Fruit fly (Drosophila melanogaster) whole organism, embryonic: ENCODE data around the gene CG10801.

Experiments used
- Abd-B ChIP-seq: fragments of 200-800 bp; sonication (Bioruptor generic); optimal IDR thresholded peaks from 2 replicates; lab custom pipeline; 2018; ENCODE audit warnings: missing biosample characterization, mild to moderate bottlenecking, missing genetic modification characterization, moderate library complexity
- CG10267 ChIP-seq: fragments of 200-800 bp; sonication (Bioruptor generic); optimal IDR thresholded peaks from 2 replicates; lab custom pipeline; 2018; ENCODE audit warnings: missing biosample characterization, mild to moderate bottlenecking, missing genetic modification characterization, moderate library complexity
- CG10654 ChIP-seq: fragments of 200-800 bp; sonication (Bioruptor generic); optimal IDR thresholded peaks from 2 replicates; lab custom pipeline; 2016; ENCODE audit warnings: missing biosample characterization, missing genetic modification characterization
- CG1233 ChIP-seq: fragments of 200-800 bp; sonication (Bioruptor generic); optimal IDR thresholded peaks from 4 replicates; lab custom pipeline; 2018; ENCODE audit warnings: missing biosample characterization, mild to moderate bottlenecking, missing genetic modification characterization
- CG13624 ChIP-seq: fragments of 200-800 bp; sonication (Bioruptor generic); optimal IDR thresholded peaks from 2 replicates; lab custom pipeline; 2016; ENCODE audit warnings: missing biosample characterization, missing genetic modification characterization
- CG14710 ChIP-seq: fragments of 200-800 bp; sonication (Bioruptor generic); optimal IDR thresholded peaks from 3 replicates; lab custom pipeline; 2019; ENCODE audit warnings: missing biosample characterization, mild to moderate bottlenecking, missing genetic modification characterization, moderate library complexity
- CG14965 ChIP-seq: fragments of 200-800 bp; sonication (Bioruptor generic); optimal IDR thresholded peaks from 2 replicates; lab custom pipeline; 2016; ENCODE audit warnings: missing biosample characterization, missing genetic modification characterization, borderline replicate concordance
- CG16813 ChIP-seq: fragments of 200-800 bp; sonication (Bioruptor generic); IDR thresholded peaks from 3 replicates; pipeline ENCODE4 v1.3.6; 2022; ENCODE audit warnings: missing biosample characterization, missing genetic modification characterization; ENCODE audit not compliant: partially characterized antibody
- CG17186 ChIP-seq: fragments of 200-800 bp; sonication (Bioruptor generic); optimal IDR thresholded peaks from 3 replicates; lab custom pipeline; 2017; ENCODE audit warnings: missing biosample characterization, missing genetic modification reagents, missing genetic modification characterization
- CG17328 ChIP-seq: fragments of 200-800 bp; sonication (Bioruptor generic); IDR thresholded peaks from 2 replicates; pipeline ENCODE4 v1.3.6; 2022; ENCODE audit warnings: missing biosample characterization, missing genetic modification characterization
- CG17359 ChIP-seq: fragments of 200-800 bp; sonication (Bioruptor generic); optimal IDR thresholded peaks from 3 replicates; lab custom pipeline; 2018; ENCODE audit warnings: missing biosample characterization, mild to moderate bottlenecking, missing genetic modification characterization, moderate library complexity
- CG2129 ChIP-seq: fragments of 200-800 bp; sonication (Bioruptor generic); IDR thresholded peaks from 2 replicates; pipeline ENCODE4 v1.3.6; 2022; ENCODE audit warnings: missing biosample characterization, missing genetic modification characterization; ENCODE audit not compliant: partially characterized antibody
- CG2712 ChIP-seq: fragments of 200-800 bp; optimal IDR thresholded peaks from 3 replicates; lab custom pipeline; 2019; ENCODE audit warnings: missing biosample characterization, mild to moderate bottlenecking, missing genetic modification characterization, moderate library complexity
- CG30020 ChIP-seq: fragments of 200-800 bp; optimal IDR thresholded peaks from 2 replicates; lab custom pipeline; 2019; ENCODE audit warnings: missing biosample characterization, mild to moderate bottlenecking, missing genetic modification characterization, moderate library complexity
- CG34422 ChIP-seq: fragments of 200-800 bp; sonication (Bioruptor generic); IDR thresholded peaks from 3 replicates; pipeline ENCODE4 v1.3.6; 2022; ENCODE audit warnings: missing biosample characterization, missing genetic modification characterization
- CG3995 ChIP-seq: fragments of 200-800 bp; sonication (Bioruptor generic); optimal IDR thresholded peaks from 3 replicates; lab custom pipeline; 2016; ENCODE audit warnings: missing biosample characterization, missing genetic modification characterization
- CG6272 ChIP-seq: fragments of 200-800 bp; sonication (Bioruptor generic); IDR thresholded peaks from 2 replicates; pipeline ENCODE4 v1.3.6; 2022; ENCODE audit warnings: missing biosample characterization, missing genetic modification characterization
- CG7963 ChIP-seq: fragments of 200-800 bp; sonication (Bioruptor generic); IDR thresholded peaks from 3 replicates; pipeline ENCODE4 v1.3.6; 2022; ENCODE audit warnings: missing biosample characterization, missing genetic modification characterization; ENCODE audit not compliant: partially characterized antibody
- CG8290 ChIP-seq, 3 experiments: fragments of 200-800 bp; sonication (Bioruptor generic); optimal IDR thresholded peaks; 2 replicates each; lab custom pipeline; 2016 to 2019; ENCODE audit warnings: missing biosample characterization in 3 of 3, missing genetic modification characterization in 3 of 3, mild to moderate bottlenecking in 2 of 3, moderate library complexity in 1 of 3
- CG9437 ChIP-seq: fragments of 200-800 bp; sonication (Bioruptor generic); optimal IDR thresholded peaks from 2 replicates; lab custom pipeline; 2018; ENCODE audit warnings: missing biosample characterization, mild to moderate bottlenecking, missing genetic modification characterization
- CG9727 ChIP-seq: fragments of 200-800 bp; sonication (Bioruptor generic); optimal IDR thresholded peaks from 3 replicates; lab custom pipeline; 2017; ENCODE audit warnings: missing biosample characterization, mild to moderate bottlenecking, missing genetic modification characterization
- Dbx ChIP-seq: fragments of 200-800 bp; sonication (Bioruptor generic); IDR thresholded peaks from 3 replicates; pipeline ENCODE4 v1.3.6; 2022; ENCODE audit warnings: missing biosample characterization, missing genetic modification characterization
- Dll ChIP-seq: fragments of 200-800 bp; sonication (Bioruptor generic); IDR thresholded peaks from 4 replicates; pipeline ENCODE4 v1.3.6; 2022; ENCODE audit warnings: missing biosample characterization, missing genetic modification characterization; ENCODE audit not compliant: partially characterized antibody
- Dp ChIP-seq: fragments of 200-800 bp; sonication (Bioruptor generic); optimal IDR thresholded peaks from 2 replicates; lab custom pipeline; 2018; ENCODE audit warnings: missing biosample characterization, mild to moderate bottlenecking, missing genetic modification characterization, moderate library complexity
- Scr ChIP-seq: fragments of 200-800 bp; sonication (Bioruptor generic); IDR thresholded peaks from 2 replicates; pipeline ENCODE4 v1.3.6; 2022; ENCODE audit warnings: missing biosample characterization, missing genetic modification characterization; ENCODE audit not compliant: partially characterized antibody
- Sin3A ChIP-seq: fragments of >200 bp; optimal IDR thresholded peaks from 2 replicates; lab custom pipeline; 2018
- Stat92E ChIP-seq, 3 experiments: fragments of >200 bp in 2 of 3; fragments of 200-800 bp in 1 of 3; sonication (Bioruptor generic) in 1 of 3; optimal IDR thresholded peaks; 2 replicates each; lab custom pipeline; 2017 to 2019; ENCODE audit warnings: missing biosample characterization in 3 of 3, missing genetic modification characterization in 3 of 3, mild to moderate bottlenecking in 1 of 3, moderate library complexity in 1 of 3
- Xbp1 ChIP-seq: fragments of 200-800 bp; sonication (Bioruptor generic); optimal IDR thresholded peaks from 3 replicates; lab custom pipeline; 2016; ENCODE audit warnings: missing biosample characterization, mild to moderate bottlenecking, missing genetic modification characterization
- YL-1 ChIP-seq: fragments of 200-800 bp; sonication (Bioruptor generic); optimal IDR thresholded peaks from 3 replicates; lab custom pipeline; 2017; ENCODE audit warnings: missing biosample characterization, mild to moderate bottlenecking, missing genetic modification characterization
- ab ChIP-seq: fragments of 200-800 bp; sonication (Bioruptor generic); optimal IDR thresholded peaks from 2 replicates; lab custom pipeline; 2016; ENCODE audit warnings: missing biosample characterization, missing genetic modification characterization
- amos ChIP-seq: fragments of 200-800 bp; sonication (Bioruptor generic); IDR thresholded peaks from 2 replicates; pipeline ENCODE4 v1.3.6; 2022; ENCODE audit warnings: missing biosample characterization, missing genetic modification characterization; ENCODE audit not compliant: partially characterized antibody
- ap ChIP-seq: fragments of 200-800 bp; sonication (Bioruptor generic); IDR thresholded peaks from 2 replicates; pipeline ENCODE4 v1.3.6; 2022; ENCODE audit warnings: missing biosample characterization, missing genetic modification characterization
- crp ChIP-seq, 2 experiments: fragments of 200-800 bp; sonication (Bioruptor generic); optimal IDR thresholded peaks; 2 replicates in 1 of 2; 3 replicates in 1 of 2; lab custom pipeline; 2017; ENCODE audit warnings: missing biosample characterization in 2 of 2, missing genetic modification characterization in 2 of 2, mild to moderate bottlenecking in 1 of 2, moderate library complexity in 1 of 2
- dimm ChIP-seq: fragments of 200-800 bp; sonication (Bioruptor generic); IDR thresholded peaks from 2 replicates; pipeline ENCODE4 v1.3.6; 2022; ENCODE audit warnings: missing biosample characterization, missing genetic modification characterization
- gfzf ChIP-seq: fragments of 200-800 bp; sonication (Bioruptor generic); optimal IDR thresholded peaks from 2 replicates; lab custom pipeline; 2016; ENCODE audit warnings: missing biosample characterization, mild to moderate bottlenecking, missing genetic modification characterization, moderate library complexity
- jumu ChIP-seq: fragments of 200-800 bp; sonication (Bioruptor generic); optimal IDR thresholded peaks from 3 replicates; lab custom pipeline; 2016; ENCODE audit warnings: missing biosample characterization, missing genetic modification characterization
- lola ChIP-seq, 3 experiments: fragments of >200 bp in 2 of 3; fragments of 200-800 bp in 1 of 3; sonication (Bioruptor generic) in 1 of 3; optimal IDR thresholded peaks; 2 replicates each; lab custom pipeline; 2017 to 2019; ENCODE audit warnings: missing biosample characterization in 3 of 3, missing genetic modification characterization in 3 of 3, mild to moderate bottlenecking in 1 of 3, moderate library complexity in 1 of 3
- mam ChIP-seq: fragments of 200-800 bp; sonication (Bioruptor generic); optimal IDR thresholded peaks from 3 replicates; lab custom pipeline; 2016; ENCODE audit warnings: missing biosample characterization, missing genetic modification characterization
- nmo ChIP-seq: fragments of 200-800 bp; sonication (Bioruptor generic); optimal IDR thresholded peaks from 2 replicates; lab custom pipeline; 2018; ENCODE audit warnings: missing biosample characterization, mild to moderate bottlenecking, missing genetic modification characterization, moderate library complexity
- phol ChIP-seq: fragments of 200-800 bp; sonication (Bioruptor generic); optimal IDR thresholded peaks from 3 replicates; lab custom pipeline; 2018; ENCODE audit warnings: missing biosample characterization, mild to moderate bottlenecking, missing genetic modification characterization, moderate library complexity
- sqz ChIP-seq: fragments of 200-800 bp; sonication (Bioruptor generic); optimal IDR thresholded peaks from 3 replicates; lab custom pipeline; 2018; ENCODE audit warnings: missing biosample characterization, mild to moderate bottlenecking, missing genetic modification characterization
- tio ChIP-seq: fragments of 200-800 bp; sonication (Bioruptor generic); optimal IDR thresholded peaks from 2 replicates; lab custom pipeline; 2017; ENCODE audit warnings: missing biosample characterization, missing genetic modification characterization, inconsistent platforms
- vfl ChIP-seq: fragments of 200-800 bp; sonication (Bioruptor generic); optimal IDR thresholded peaks from 2 replicates; lab custom pipeline; 2016; ENCODE audit warnings: missing biosample characterization, missing genetic modification characterization
- zen2 ChIP-seq: fragments of 200-800 bp; sonication (Bioruptor generic); IDR thresholded peaks from 3 replicates; pipeline ENCODE4 v1.3.6; 2022; ENCODE audit warnings: missing biosample characterization, missing genetic modification characterization; ENCODE audit not compliant: partially characterized antibody

CG10801 gene

dm6 chrX:3482119-3483014, 22.0 kb downstream of the CG10801 start, which contains the start of the genes CG10804 and CG10802 (continued):
- TF ChIP-seq CG14965 (GFP tag; lab: Kevin White, UChicago) (no peak), CG13624 (GFP tag; lab: Kevin White, UChicago) (peak; percentile 84), CG1233 (peak; percentile 40)

DNA sequence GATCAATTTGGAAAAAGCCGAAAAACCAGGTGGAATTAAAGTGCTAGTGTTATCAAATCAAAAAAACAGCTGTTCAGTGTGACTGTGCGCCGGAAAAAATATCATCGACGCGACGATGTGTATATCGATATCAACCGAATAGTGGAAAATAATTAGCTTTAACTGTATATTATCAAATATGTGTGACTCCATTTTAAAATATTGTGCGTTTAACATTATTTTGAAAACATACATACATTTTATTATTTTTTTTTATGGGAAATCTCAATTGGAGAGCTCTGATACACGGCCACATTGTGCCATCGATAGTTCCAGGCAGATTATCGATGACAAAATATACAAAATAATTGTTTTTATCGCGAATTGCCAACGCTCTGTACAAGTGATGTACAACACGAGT, 24.9 kb downstream of the CG10801 start, which contains the start of the genes CG14270 and CG10803:
TSS of gene CG14270 (minus strand) at position 75 of the 400 bp plus-strand sequence.
TSS of gene CG10803 (plus strand) at position 347 of the 400 bp plus-strand sequence.
- peak; percentile 49 for TF ChIP-seq CG2129 (GFP tag; lab: Robert Waterston, UW)
- TF ChIP-seq CG2712: peak; percentile 33
- peak; percentile 71; the same call in 1 of the 2 replicates for TF ChIP-seq amos (GFP tag; lab: Robert Waterston, UW)
- peak; percentile 29; the same call in 1 of the 3 replicates for TF ChIP-seq zen2
- TF ChIP-seq CG9437 (GFP tag; lab: Kevin White, UChicago): no peak
- peak; percentile 67 for TF ChIP-seq CG14710 (tag; lab: Kevin White, UChicago)
- no peak for TF ChIP-seq dimm
- no peak for TF ChIP-seq ab
- TF ChIP-seq Dp (GFP tag; lab: Kevin White, UChicago): peak; percentile 31
- peak; percentile 22 for TF ChIP-seq phol (tag; lab: Kevin White, UChicago)
- peak; percentile 1 for TF ChIP-seq sqz (GFP tag; lab: Kevin White, UChicago)
- TF ChIP-seq CG16813: peak; percentile 88
- peak; percentile 17 for TF ChIP-seq mam (GFP tag; lab: Kevin White, UChicago)
- peak; percentile 52 for TF ChIP-seq YL-1 (GFP tag; lab: Kevin White, UChicago)
- peak; percentile 36 for TF ChIP-seq CG17359 (tag; lab: Kevin White, UChicago)
- peak; percentile 82 for TF ChIP-seq Sin3A (lab: Kevin White, UChicago)
- peak; percentile 23 for TF ChIP-seq Xbp1 (GFP tag; lab: Kevin White, UChicago)
- TF ChIP-seq CG7963 (GFP tag; lab: Robert Waterston, UW): peak; percentile 60; the same call in 1 of the 3 replicates
- TF ChIP-seq CG8290 (GFP tag; optimal IDR thresholded peaks at IDR 0.05; lab: Kevin White, UChicago): peak; percentile 38
- TF ChIP-seq CG8290 (tag; optimal IDR thresholded peaks at IDR 0.05; lab: Kevin White, UChicago): no peak
- TF ChIP-seq tio (GFP tag; lab: Kevin White, UChicago): no peak
- TF ChIP-seq vfl: peak; percentile 2
- TF ChIP-seq gfzf (GFP tag; lab: Kevin White, UChicago): peak; percentile 69
- TF ChIP-seq CG10654: no peak
- TF ChIP-seq CG34422 (GFP tag; lab: Robert Waterston, UW): 0 out of 3 replicates have a peak, but pooled peaks have one; percentile 43
- peak; percentile 93 for TF ChIP-seq Dll (GFP tag; lab: Robert Waterston, UW)
- no peak for TF ChIP-seq CG17328 (GFP tag; lab: Robert Waterston, UW)
- TF ChIP-seq Stat92E (GFP tag; optimal IDR thresholded peaks at IDR 0.05; lab: Kevin White, UChicago): peak in 1 of 3 experiments; percentile 48
- TF ChIP-seq crp (GFP tag; optimal IDR thresholded peaks at IDR 0.05; lab: Kevin White, UChicago): peak; percentile 44 to 89
- peak; percentile 91 for TF ChIP-seq Scr (GFP tag; lab: Robert Waterston, UW)
- no peak for TF ChIP-seq CG30020 (tag; lab: Kevin White, UChicago)
- TF ChIP-seq lola (GFP tag; optimal IDR thresholded peaks at IDR 0.05; lab: Kevin White, UChicago): peak in 1 of 3 experiments; percentile 7
- TF ChIP-seq CG6272 (GFP tag; lab: Robert Waterston, UW): peak; percentile 24; the same call in 1 of the 2 replicates
- peak; percentile 52 for TF ChIP-seq CG10267
- no peak for TF ChIP-seq ap (GFP tag; lab: Robert Waterston, UW)
- TF ChIP-seq Dbx (GFP tag; lab: Robert Waterston, UW): no peak
- TF ChIP-seq nmo (GFP tag; lab: Kevin White, UChicago): peak; percentile 51
- TF ChIP-seq jumu (GFP tag; lab: Kevin White, UChicago): no peak
- peak; percentile 9 for TF ChIP-seq CG9727
- TF ChIP-seq Abd-B (GFP tag; lab: Kevin White, UChicago): peak; percentile 15
- TF ChIP-seq CG3995 (GFP tag; lab: Kevin White, UChicago): peak; percentile 56
- TF ChIP-seq CG17186 (GFP tag; lab: Kevin White, UChicago): peak; percentile 15
